Worm (Caenorhabditis elegans) whole organism, L4 larva: Measurements from ENCODE around the gene mxl-2.

ENCODE experiments used
- F37D6.2 ChIP-seq: sonication (generic microtip); optimal IDR thresholded peaks from 2 replicates; lab custom pipeline; 2016; ENCODE audit warnings: mild to moderate bottlenecking, missing genetic modification characterization, missing compliant biosample characterization
- T20F7.1 ChIP-seq: fragments of 200-800 bp; sonication (Bioruptor generic); optimal IDR thresholded peaks from 2 replicates; lab custom pipeline; 2018; ENCODE audit warnings: mild to moderate bottlenecking, missing genetic modification characterization, missing compliant biosample characterization
- Y48G9A.11 ChIP-seq: fragments of 200-800 bp; sonication (Bioruptor generic); IDR thresholded peaks from 2 replicates; pipeline ENCODE4 v1.3.6; 2022; ENCODE audit warnings: missing genetic modification reagents, missing genetic modification characterization, missing compliant biosample characterization
- ZK337.2 ChIP-seq: fragments of 200-800 bp; sonication (Bioruptor generic); IDR thresholded peaks from 2 replicates; pipeline ENCODE4 v1.3.6; 2022; ENCODE audit warnings: missing genetic modification reagents, missing genetic modification characterization, missing compliant biosample characterization
- aha-1 ChIP-seq: fragments of 150-350 bp; peaks from one replicate; lab custom pipeline; 2014; ENCODE audit warnings: missing biosample characterization, missing genetic modification characterization
- aly-2 ChIP-seq: sonication (generic microtip); optimal IDR thresholded peaks from 2 replicates; lab custom pipeline; 2018; ENCODE audit warnings: missing biosample characterization, missing genetic modification characterization
- ceh-62 ChIP-seq: sonication (generic microtip); optimal IDR thresholded peaks from 2 replicates; lab custom pipeline; 2017; ENCODE audit warnings: missing biosample characterization, missing genetic modification characterization
- daf-16 ChIP-seq, 3 experiments: sonication (generic microtip); optimal IDR thresholded peaks; 2 replicates each; lab custom pipeline; 2016 to 2017; ENCODE audit warnings: missing genetic modification characterization in 3 of 3, missing genetic modification reagents in 3 of 3, mild to moderate bottlenecking in 2 of 3, missing compliant biosample characterization in 2 of 3, missing biosample characterization in 1 of 3, moderate library complexity in 1 of 3
- daf-8 ChIP-seq: fragments of 200-800 bp; sonication (Bioruptor generic); IDR thresholded peaks from 2 replicates; pipeline ENCODE4 v1.3.6; 2022; ENCODE audit warnings: missing genetic modification characterization, missing compliant biosample characterization
- dmd-9 ChIP-seq: fragments of 200-800 bp; sonication (Bioruptor generic); IDR thresholded peaks from 2 replicates; pipeline ENCODE4 v1.3.6; 2022; ENCODE audit warnings: missing genetic modification reagents, missing genetic modification characterization, missing compliant biosample characterization
- dpl-1 ChIP-seq: fragments of 150-350 bp; optimal IDR thresholded peaks from 2 replicates; lab custom pipeline; 2014; ENCODE audit warnings: missing biosample characterization, missing genetic modification reagents, missing genetic modification characterization
- dve-1 ChIP-seq: sonication (generic microtip); optimal IDR thresholded peaks from 2 replicates; lab custom pipeline; 2017; ENCODE audit warnings: antibody characterized with exemption, mild to moderate bottlenecking, missing genetic modification characterization, missing compliant biosample characterization; ENCODE audit not compliant: insufficient read depth
- egl-27 ChIP-seq: sonication (generic microtip); optimal IDR thresholded peaks from 3 replicates; lab custom pipeline; 2017; ENCODE audit warnings: missing biosample characterization, missing genetic modification reagents, missing genetic modification characterization
- hif-1 ChIP-seq, 2 experiments: sonication (generic microtip); optimal IDR thresholded peaks; 2 replicates each; lab custom pipeline; 2016 to 2017; ENCODE audit warnings: missing compliant biosample characterization in 2 of 2, missing genetic modification characterization in 2 of 2, missing genetic modification reagents in 2 of 2, missing genotype in 2 of 2, mild to moderate bottlenecking in 1 of 2
- hlh-30 ChIP-seq: sonication (generic microtip); optimal IDR thresholded peaks from 2 replicates; lab custom pipeline; 2017; ENCODE audit warnings: antibody characterized with exemption, mild to moderate bottlenecking, missing genetic modification characterization, missing compliant biosample characterization; ENCODE audit not compliant: insufficient read depth
- lim-7 ChIP-seq: fragments of 200-800 bp; sonication (Bioruptor generic); IDR thresholded peaks from 2 replicates; pipeline ENCODE4 v1.3.6; 2022; ENCODE audit warnings: missing genetic modification characterization, missing compliant biosample characterization
- lin-39 ChIP-seq: fragments of 150-350 bp; optimal IDR thresholded peaks from 2 replicates; lab custom pipeline; 2014; ENCODE audit warnings: missing biosample characterization, missing genetic modification reagents, missing genetic modification characterization
- lir-3 ChIP-seq: sonication (generic microtip); optimal IDR thresholded peaks from 2 replicates; lab custom pipeline; 2016; ENCODE audit warnings: mild to moderate bottlenecking, missing genetic modification characterization, missing compliant biosample characterization
- lsy-2 ChIP-seq, 2 experiments: fragments of 150-350 bp in 1 of 2; sonication (generic microtip) in 1 of 2; optimal IDR thresholded peaks; 2 replicates each; lab custom pipeline; 2014 to 2017; ENCODE audit warnings: missing biosample characterization in 2 of 2, missing genetic modification characterization in 2 of 2
- mdt-29 ChIP-seq: fragments of 200-800 bp; sonication (Bioruptor generic); IDR thresholded peaks from 2 replicates; pipeline ENCODE4 v1.3.6; 2022; ENCODE audit warnings: missing genetic modification reagents, missing genetic modification characterization, missing compliant biosample characterization
- nhr-11 ChIP-seq: fragments of 150-350 bp; optimal IDR thresholded peaks from 2 replicates; lab custom pipeline; 2014; ENCODE audit warnings: missing biosample characterization, missing genetic modification characterization
- nhr-25 ChIP-seq: sonication (generic microtip); optimal IDR thresholded peaks from 2 replicates; lab custom pipeline; 2017; ENCODE audit warnings: missing genetic modification characterization, mild to moderate bottlenecking, missing compliant biosample characterization, antibody characterized with exemption, moderate library complexity, borderline replicate concordance; ENCODE audit not compliant: insufficient read depth
- nhr-42 ChIP-seq: fragments of 200-800 bp; sonication (Bioruptor generic); IDR thresholded peaks from 2 replicates; pipeline ENCODE4 v1.3.6; 2022; ENCODE audit warnings: missing genetic modification characterization, missing compliant biosample characterization
- nhr-76 ChIP-seq: fragments of 150-350 bp; optimal IDR thresholded peaks from 2 replicates; lab custom pipeline; 2014; ENCODE audit warnings: missing biosample characterization, missing genetic modification characterization
- nhr-77 ChIP-seq: fragments of 150-350 bp; optimal IDR thresholded peaks from 2 replicates; lab custom pipeline; 2014; ENCODE audit warnings: missing biosample characterization, missing genetic modification characterization
- pha-4 ChIP-seq, 2 experiments: fragments of 150-350 bp in 1 of 2; fragments of 200-800 bp in 1 of 2; sonication (Bioruptor generic) in 1 of 2; IDR thresholded peaks in 1 of 2; optimal IDR thresholded peaks in 1 of 2; 2 replicates each; pipeline versions ENCODE4 v1.3.6 to Lab custom; 2014 to 2022; ENCODE audit warnings: missing genetic modification characterization in 2 of 2, missing genetic modification reagents in 2 of 2, missing biosample characterization in 1 of 2, missing compliant biosample characterization in 1 of 2
- pqm-1 ChIP-seq: sonication (generic microtip); optimal IDR thresholded peaks from 2 replicates; lab custom pipeline; 2017; ENCODE audit warnings: missing biosample characterization, missing genetic modification characterization
- sdz-12 ChIP-seq: fragments of 200-800 bp; sonication (Bioruptor generic); optimal IDR thresholded peaks from 2 replicates; lab custom pipeline; 2018; ENCODE audit warnings: mild to moderate bottlenecking, missing genetic modification characterization, missing compliant biosample characterization
- skn-1 ChIP-seq: fragments of 150-350 bp; optimal IDR thresholded peaks from 2 replicates; lab custom pipeline; 2014; ENCODE audit warnings: missing biosample characterization, missing genetic modification characterization
- snpc-1.2 ChIP-seq: fragments of 200-800 bp; sonication (Bioruptor generic); IDR thresholded peaks from 2 replicates; pipeline ENCODE4 v1.3.6; 2022; ENCODE audit warnings: missing genetic modification reagents, missing genetic modification characterization, missing compliant biosample characterization
- spr-1 ChIP-seq: sonication (generic microtip); optimal IDR thresholded peaks from 2 replicates; lab custom pipeline; 2016; ENCODE audit warnings: mild to moderate bottlenecking, missing genetic modification characterization, missing compliant biosample characterization
- zfp-2 ChIP-seq: sonication (generic microtip); optimal IDR thresholded peaks from 2 replicates; lab custom pipeline; 2016; ENCODE audit warnings: mild to moderate bottlenecking, missing genetic modification characterization, missing compliant biosample characterization
- zfp-3 ChIP-seq: fragments of 200-800 bp; sonication (Bioruptor generic); conservative IDR thresholded peaks from 2 replicates; pipeline ENCODE4 v1.3.6; 2022; ENCODE audit warnings: missing genetic modification reagents, missing genetic modification characterization, missing compliant biosample characterization
- zip-2 ChIP-seq: fragments of 150-350 bp; optimal IDR thresholded peaks from 2 replicates; lab custom pipeline; 2014; ENCODE audit warnings: missing biosample characterization, missing genetic modification characterization

mxl-2 gene

DNA sequence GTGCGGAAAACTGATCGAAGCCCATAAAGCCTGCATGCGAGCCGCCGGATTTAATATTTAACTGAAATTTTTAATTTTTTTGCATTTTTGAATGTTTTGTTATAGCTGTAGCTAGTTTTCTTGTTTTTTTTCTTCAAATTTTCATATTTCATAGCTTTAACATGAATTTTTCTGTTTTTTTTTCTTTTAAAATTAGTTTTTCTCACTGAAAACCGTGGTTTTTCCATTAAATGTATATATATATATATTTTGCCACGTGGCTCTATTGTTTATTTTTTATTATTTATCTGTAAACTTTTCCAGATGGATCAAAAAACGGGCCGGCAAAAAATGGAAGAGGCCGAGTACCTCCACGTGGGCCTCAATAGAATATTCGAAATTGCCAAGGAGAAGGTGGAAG, 3.9 kb upstream of the mxl-2 start, which contains the start of gene sec-20:
TSS of gene sec-20 (plus strand) at position 301 of the 400 bp plus-strand sequence.
- TF ChIP-seq T20F7.1: no peak
- no peak for TF ChIP-seq F37D6.2 (tag; lab: Kevin White, UChicago)
- no peak for TF ChIP-seq zip-2
- no peak for TF ChIP-seq nhr-76 (tag; lab: Kevin White, UChicago)
- TF ChIP-seq dve-1: no peak
- TF ChIP-seq hif-1 (tag; optimal IDR thresholded peaks at IDR 0.05; lab: Kevin White, UChicago): no peak
- TF ChIP-seq egl-27 (tag; lab: Kevin White, UChicago): no peak
- TF ChIP-seq sdz-12 (GFP tag; lab: Kevin White, UChicago): no peak
- TF ChIP-seq ZK337.2 (GFP tag; lab: Robert Waterston, UW): no peak
- no peak for TF ChIP-seq skn-1
- no peak for TF ChIP-seq zfp-2 (tag; lab: Kevin White, UChicago)
- no peak for TF ChIP-seq spr-1
- TF ChIP-seq daf-8 (GFP tag; lab: Robert Waterston, UW): no peak
- no peak for TF ChIP-seq pqm-1 (tag; lab: Kevin White, UChicago)
- no peak for TF ChIP-seq nhr-11 (tag; lab: Kevin White, UChicago)

DNA sequence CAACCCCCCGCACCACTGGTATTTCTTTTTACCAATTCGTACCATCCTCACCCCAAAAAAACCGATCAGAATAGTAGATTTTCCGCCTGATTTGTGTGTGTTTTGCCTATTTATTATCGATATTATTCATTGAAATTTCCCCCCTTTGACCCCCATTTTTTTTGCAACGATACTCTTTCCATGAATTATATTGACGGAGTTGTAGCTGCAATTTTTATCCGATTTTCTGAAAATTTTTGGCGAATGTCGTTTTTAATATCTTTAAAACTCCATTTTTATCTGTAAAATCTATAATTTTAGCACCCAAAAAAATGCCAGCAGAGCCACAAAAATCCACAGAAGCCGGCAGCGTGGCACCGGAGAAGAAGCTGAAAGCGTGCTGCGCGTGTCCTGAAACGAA, 2.8 kb upstream of the mxl-2 start, which contains the start of gene cox-17:
TSS of gene cox-17 (plus strand) at position 301 of the 400 bp plus-strand sequence.
- TF ChIP-seq aly-2 (tag; lab: Kevin White, UChicago): no peak
- peak; percentile 12; the same call in 1 of the 2 replicates for TF ChIP-seq nhr-42 (GFP tag; lab: Robert Waterston, UW)

DNA sequence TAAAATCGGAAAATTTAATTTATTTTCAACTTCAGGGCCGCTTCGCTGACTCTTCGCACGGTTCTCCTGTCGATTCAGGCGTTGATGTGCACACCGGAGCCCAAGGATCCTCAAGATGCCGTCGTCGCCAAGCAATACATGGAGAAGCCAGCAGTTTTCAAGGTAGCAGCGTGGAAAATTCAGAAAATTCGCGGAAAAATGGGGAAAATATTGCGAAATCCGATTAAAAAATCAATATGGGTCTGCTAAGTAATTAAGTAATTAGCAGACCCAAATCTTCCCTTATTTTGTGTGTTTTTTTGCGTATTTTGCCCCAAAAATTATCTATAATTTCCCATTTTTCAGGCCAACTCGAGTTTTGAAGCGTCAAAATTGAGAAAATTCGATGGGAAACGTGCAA, 1.3 kb upstream of the mxl-2 start:
- peak; percentile 79 for TF ChIP-seq aha-1 (tag; lab: Kevin White, UChicago)
- TF ChIP-seq pha-4 (GFP tag; IDR thresholded peaks at IDR 0.05; lab: Robert Waterston, UW): no peak
- TF ChIP-seq pha-4 (tag; optimal IDR thresholded peaks at IDR 0.05; lab: Kevin White, UChicago): no peak

DNA sequence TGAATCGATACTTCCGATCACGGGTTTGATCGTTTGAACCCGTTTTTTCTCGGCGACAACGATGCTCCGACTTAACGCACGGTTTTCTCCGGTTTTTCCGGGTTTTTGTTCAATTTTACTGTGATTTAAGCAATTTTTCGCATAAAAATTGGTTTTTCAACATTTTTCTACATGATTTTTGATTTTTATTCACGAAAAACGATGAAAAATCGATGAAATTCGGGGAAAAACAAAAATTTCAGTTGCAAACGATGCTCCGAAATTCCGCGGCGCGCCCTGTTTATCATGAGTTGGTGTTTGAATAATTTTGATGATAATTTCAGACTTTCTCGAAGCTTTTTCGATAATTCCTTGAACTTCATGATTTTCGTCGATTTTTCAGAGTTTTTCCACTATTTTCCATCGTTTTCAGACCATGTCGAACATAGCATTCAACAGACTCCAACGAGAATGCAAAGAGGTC, 526 bp upstream of the mxl-2 start, which contains the start of gene ubc-20:
TSS of gene ubc-20 (plus strand) at position 413 of the 463 bp plus-strand sequence.
- TF ChIP-seq ceh-62 (tag; lab: Kevin White, UChicago) (no peak), dpl-1 (GFP tag; lab: Kevin White, UChicago) (peak; percentile 15), nhr-25 (tag; lab: Kevin White, UChicago) (no peak), mdt-29 (GFP tag; lab: Robert Waterston, UW) (no peak), lir-3 (no peak), nhr-77 (tag; lab: Kevin White, UChicago) (peak; percentile 25), T20F7.1 (peak; percentile 98), zfp-3 (no peak), Y48G9A.11 (GFP tag; lab: Robert Waterston, UW) (peak; percentile 95), dmd-9 (GFP tag; lab: Robert Waterston, UW) (no peak), lin-39 (no peak), lim-7 (GFP tag; lab: Robert Waterston, UW) (no peak), spr-1 (no peak), hlh-30 (peak; percentile 62), snpc-1.2 (no peak), daf-16 (GFP tag; optimal IDR thresholded peaks at IDR 0.05; lab: Kevin White, UChicago) (no peak), daf-16 (tag; optimal IDR thresholded peaks at IDR 0.05; lab: Kevin White, UChicago) (peak; percentile 11), lsy-2 (tag; optimal IDR thresholded peaks at IDR 0.05; lab: Kevin White, UChicago) (peak in 1 of 2 experiments; percentile 26), aha-1 (tag; lab: Kevin White, UChicago) (no peak)
